Fruit fly (Drosophila melanogaster) S2 (cell line): Measurements from ENCODE around the gene Rgl.
A peak's percentile ranks its signal among the peaks of the same experiment; 100 is the strongest.

Experiments used
- CG8478 ChIP-seq: fragments of >200 bp; optimal IDR thresholded peaks from 2 replicates; lab custom pipeline; 2018
- CTCF ChIP-seq, 2 experiments: fragments of >200 bp; optimal IDR thresholded peaks; 2 replicates each; lab custom pipeline; 2018

Gene Rgl

dm6 chr3L:13863365-13863775 lies 61.8 kb downstream of the Rgl start:
- TF ChIP-seq CG8478 (no peak), CTCF (optimal IDR thresholded peaks at IDR 0.05; lab: Kevin White, UChicago) (no peak)

DNA sequence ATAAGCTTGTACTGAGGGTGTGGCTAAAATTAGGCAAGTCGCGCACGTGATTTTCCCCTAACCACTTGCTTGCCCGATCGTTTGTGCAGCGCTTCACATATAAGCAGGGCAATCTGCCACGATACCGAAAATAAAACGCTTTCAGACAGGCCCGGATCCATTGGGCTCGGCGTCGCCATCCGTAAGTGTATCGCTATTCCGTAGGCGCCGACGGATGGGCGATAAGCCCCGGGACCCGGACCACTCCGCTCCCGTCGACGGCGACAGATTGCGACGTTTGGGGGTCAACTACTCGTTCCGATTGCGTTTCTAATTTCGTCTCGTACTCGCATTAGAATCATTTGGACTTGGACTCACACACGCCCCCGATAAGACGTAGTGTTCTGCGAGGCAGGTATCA lies 62.7 kb downstream of the Rgl start:
- TF ChIP-seq CTCF (optimal IDR thresholded peaks at IDR 0.05; lab: Kevin White, UChicago) = no peak
- no peak for TF ChIP-seq CG8478

DNA sequence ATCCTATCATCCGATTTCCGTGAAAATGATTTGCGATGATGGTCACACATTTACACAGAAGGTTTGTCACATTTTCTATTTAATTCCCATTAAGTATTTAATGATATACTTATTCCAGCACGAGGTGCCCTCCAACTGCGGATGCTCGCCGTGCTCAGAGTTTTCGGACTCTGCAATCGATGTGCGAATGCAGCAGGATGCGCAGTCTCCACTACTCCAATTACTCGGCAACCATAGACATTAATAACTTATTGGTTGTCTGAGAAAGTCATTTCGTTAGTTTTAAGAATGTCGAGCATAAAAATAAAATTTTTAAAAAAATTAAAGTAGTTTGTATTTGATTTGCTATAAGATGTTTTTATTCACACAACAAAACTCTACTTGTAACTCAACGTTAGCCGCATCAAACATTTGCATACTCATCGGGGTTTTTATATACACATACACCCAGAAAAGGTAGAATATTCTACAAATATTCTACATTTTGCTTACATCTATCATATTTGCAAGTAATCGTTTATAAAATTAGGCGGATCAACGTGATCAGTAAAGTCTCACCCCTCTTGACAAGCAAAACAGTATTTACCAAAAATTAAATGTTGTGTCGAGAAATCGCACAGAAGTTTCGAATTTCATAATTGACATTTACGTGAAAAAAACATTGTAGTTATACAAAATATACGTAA lies 65.3 kb downstream of the Rgl start:
- TF ChIP-seq CTCF (optimal IDR thresholded peaks at IDR 0.05; lab: Kevin White, UChicago) (peak; percentile 35 to 68), CG8478 (no peak)
